Worm (Caenorhabditis elegans) whole organism, young adult: ENCODE results near the gene T20D4.11.

Experiments
- ekl-4 ChIP-seq: fragments of 200-800 bp; sonication (Bioruptor generic); IDR thresholded peaks from 2 replicates; pipeline ENCODE4 v1.3.6; 2022; ENCODE audit warnings: missing genetic modification reagents, missing genetic modification characterization, missing compliant biosample characterization
- snpc-4 ChIP-seq, 5 experiments: fragments of 150-350 bp in 1 of 5; sonication (generic microtip) in 4 of 5; optimal IDR thresholded peaks; 2 replicates each; lab custom pipeline; 2014 to 2018; ENCODE audit warnings: missing genetic modification characterization in 5 of 5, missing biosample characterization in 3 of 5, antibody characterized with exemption in 2 of 5, mild to moderate bottlenecking in 2 of 5, missing compliant biosample characterization in 2 of 5, missing genotype in 2 of 5, moderate library complexity in 2 of 5, missing genetic modification reagents in 1 of 5

ce11 chrV:3351266-3351665, 47.2 kb upstream of the T20D4.11 start, which contains the start of gene str-63:
- TF ChIP-seq snpc-4 (GFP tag; optimal IDR thresholded peaks at IDR 0.05; lab: Kevin White, UChicago) (no peak), snpc-4 (tag; optimal IDR thresholded peaks at IDR 0.05; lab: Kevin White, UChicago) (no peak), ekl-4 (GFP tag; lab: Robert Waterston, UW) (no peak)
